Fruit fly (Drosophila melanogaster): ENCODE data around the gene NimC4.

NimC4 gene

DNA sequence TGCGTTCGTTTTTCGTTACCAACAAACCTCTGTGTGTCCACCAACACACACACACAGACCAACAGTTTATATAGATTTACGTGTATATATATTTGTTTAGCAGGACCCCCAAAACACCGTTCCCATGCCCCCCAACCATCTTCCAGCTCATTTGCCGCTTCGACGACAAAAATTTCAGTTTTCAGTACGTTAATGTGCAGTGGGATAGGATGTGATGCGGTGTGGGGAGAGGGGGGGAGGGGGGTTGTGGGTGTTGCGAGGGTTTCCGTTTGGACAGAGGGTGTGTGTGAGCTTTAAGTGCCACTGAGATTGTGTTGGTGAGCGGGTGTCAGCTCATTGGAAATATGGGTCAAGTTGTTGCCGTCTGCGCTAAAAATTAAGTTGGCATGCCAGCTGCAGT is 7.5 kb downstream of the NimC4 start:
- TF ChIP-seq topi (GFP tag; optimal IDR thresholded peaks at IDR 0.05) (no peak), Lpt (GFP tag; optimal IDR thresholded peaks at IDR 0.05) (no peak), CG8319 (GFP tag; optimal IDR thresholded peaks at IDR 0.05) (no peak), CG16779 (tag; optimal IDR thresholded peaks at IDR 0.05) (no peak), CG6854 (GFP tag; optimal IDR thresholded peaks at IDR 0.05) (no peak), CG9139 (GFP tag; optimal IDR thresholded peaks at IDR 0.05) (no peak), esn (GFP tag; optimal IDR thresholded peaks at IDR 0.05) (no peak), CG15336 (GFP tag; IDR thresholded peaks at IDR 0.05) (no peak), ss (GFP tag; optimal IDR thresholded peaks at IDR 0.05) (no peak), CG11294 (GFP tag; IDR thresholded peaks at IDR 0.05) (no peak)

DNA sequence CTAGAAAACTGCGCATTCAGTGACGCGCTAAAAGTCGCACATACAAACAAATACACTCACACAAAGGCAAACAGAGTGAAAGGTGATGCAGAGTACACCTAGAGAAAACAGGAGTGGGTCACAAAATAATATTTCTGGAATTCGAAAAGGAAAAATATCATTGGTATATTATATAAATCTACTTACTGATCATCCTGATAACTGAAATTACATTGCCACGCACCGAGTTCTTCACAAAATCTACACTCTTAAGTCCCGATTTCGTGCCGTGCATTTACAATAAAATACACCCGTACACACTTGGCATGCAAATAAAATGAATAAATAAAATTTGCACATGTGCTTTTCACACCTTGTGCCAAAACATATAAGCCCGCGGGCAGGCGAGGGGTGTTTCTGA is 22.8 kb downstream of the NimC4 start:
- TF ChIP-seq CG6854 (GFP tag; optimal IDR thresholded peaks at IDR 0.05) (no peak), CG4318 (GFP tag; optimal IDR thresholded peaks at IDR 0.05) (peak; percentile 11), OdsH (GFP tag; optimal IDR thresholded peaks at IDR 0.05) (peak; percentile 36), CG6276 (GFP tag; optimal IDR thresholded peaks at IDR 0.05) (peak; percentile 29), Met (GFP tag; optimal IDR thresholded peaks at IDR 0.05) (peak; percentile 38), CG32006 (GFP tag; optimal IDR thresholded peaks at IDR 0.05) (peak; percentile 52), dsx (GFP tag; optimal IDR thresholded peaks at IDR 0.05; ENCODE audit: poor library complexity, severe bottlenecking) (no peak), CG6163 (GFP tag; IDR thresholded peaks at IDR 0.05) (peak; percentile 50; the same call in 2 of the 3 replicates), Ets96B (tag; optimal IDR thresholded peaks at IDR 0.05) (peak; percentile 1), fkh (GFP tag; optimal IDR thresholded peaks at IDR 0.05) (no peak), Sox14 (GFP tag; optimal IDR thresholded peaks at IDR 0.05) (no peak), Sox15 (GFP tag; optimal IDR thresholded peaks at IDR 0.05) (peak; percentile 1), Eip75B (GFP tag; optimal IDR thresholded peaks at IDR 0.05) (peak; percentile 34), Hr39 (GFP tag; optimal IDR thresholded peaks at IDR 0.05) (no peak), spab (GFP tag; optimal IDR thresholded peaks at IDR 0.05) (peak; percentile 35), acj6 (GFP tag; optimal IDR thresholded peaks at IDR 0.05) (peak; percentile 30), ss (GFP tag; optimal IDR thresholded peaks at IDR 0.05) (peak in 1 of 2 experiments; percentile 19), Hr4 (GFP tag; optimal IDR thresholded peaks at IDR 0.05) (peak; percentile 39), pdm3 (GFP tag; optimal IDR thresholded peaks at IDR 0.05) (peak; percentile 19), Gug (GFP tag; IDR thresholded peaks at IDR 0.05) (0 out of 2 replicates have a peak, but pooled peaks have one; percentile 30), eg (GFP tag; IDR thresholded peaks at IDR 0.05) (peak; percentile 67; the same call in 2 of the 3 replicates), CG16779 (tag; optimal IDR thresholded peaks at IDR 0.05) (no peak), svp (GFP tag) (peak; percentile 64), CG8119 (GFP tag; IDR thresholded peaks at IDR 0.05) (peak; percentile 61; the same call in 2 of the 3 replicates), CG15336 (GFP tag; IDR thresholded peaks at IDR 0.05) (0 out of 2 replicates have a peak, but pooled peaks have one; percentile 45), CG10669 (GFP tag; optimal IDR thresholded peaks at IDR 0.05) (peak; percentile 32), Smox (GFP tag; optimal IDR thresholded peaks at IDR 0.05) (peak; percentile 5), lz (GFP tag; optimal IDR thresholded peaks at IDR 0.05) (no peak), CG11294 (GFP tag; IDR thresholded peaks at IDR 0.05) (peak; percentile 51), CG3919 (GFP tag; optimal IDR thresholded peaks at IDR 0.05) (peak; percentile 19), CG8632 (GFP tag; optimal IDR thresholded peaks at IDR 0.05) (peak; percentile 20), net (GFP tag; optimal IDR thresholded peaks at IDR 0.05) (no peak), CG10631 (GFP tag; optimal IDR thresholded peaks at IDR 0.05) (peak; percentile 21)

DNA sequence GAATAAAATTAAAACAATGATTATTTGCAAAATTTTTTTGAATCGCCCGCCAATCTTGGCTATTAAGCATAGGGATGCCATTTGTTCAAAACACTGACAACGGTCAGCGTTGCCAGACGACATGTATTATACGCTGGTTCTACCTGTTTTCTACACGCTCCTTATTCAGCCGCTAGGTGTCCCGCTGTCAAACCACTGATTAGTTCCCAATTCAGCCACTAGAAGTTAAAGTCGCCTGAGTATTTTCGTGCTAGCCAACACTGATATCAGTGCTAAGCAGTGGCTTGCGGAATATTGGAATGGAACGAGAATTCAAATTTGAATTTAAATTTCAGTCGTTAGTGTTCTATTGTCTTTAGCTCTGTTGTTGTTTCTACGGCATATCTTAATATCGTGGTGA is 47.2 kb downstream of the NimC4 start:
- no peak for TF ChIP-seq CG6163 (GFP tag; IDR thresholded peaks at IDR 0.05)
- TF ChIP-seq lz (GFP tag; optimal IDR thresholded peaks at IDR 0.05): peak; percentile 22
- TF ChIP-seq CG8319 (GFP tag; optimal IDR thresholded peaks at IDR 0.05): no peak
- no peak for TF ChIP-seq fd59A (GFP tag; optimal IDR thresholded peaks at IDR 0.05)
- TF ChIP-seq CG3919 (GFP tag; optimal IDR thresholded peaks at IDR 0.05): peak; percentile 34
- peak; percentile 6 for TF ChIP-seq topi (GFP tag; optimal IDR thresholded peaks at IDR 0.05)
- TF ChIP-seq cyc (GFP tag; optimal IDR thresholded peaks at IDR 0.05): peak; percentile 47
- TF ChIP-seq CG31627 (GFP tag; optimal IDR thresholded peaks at IDR 0.05): peak; percentile 53
- TF ChIP-seq Hr39 (GFP tag; optimal IDR thresholded peaks at IDR 0.05): peak; percentile 38
